Fruit fly (Drosophila melanogaster): Measurements from ENCODE around the gene CG32202.

Gene CG32202

DNA sequence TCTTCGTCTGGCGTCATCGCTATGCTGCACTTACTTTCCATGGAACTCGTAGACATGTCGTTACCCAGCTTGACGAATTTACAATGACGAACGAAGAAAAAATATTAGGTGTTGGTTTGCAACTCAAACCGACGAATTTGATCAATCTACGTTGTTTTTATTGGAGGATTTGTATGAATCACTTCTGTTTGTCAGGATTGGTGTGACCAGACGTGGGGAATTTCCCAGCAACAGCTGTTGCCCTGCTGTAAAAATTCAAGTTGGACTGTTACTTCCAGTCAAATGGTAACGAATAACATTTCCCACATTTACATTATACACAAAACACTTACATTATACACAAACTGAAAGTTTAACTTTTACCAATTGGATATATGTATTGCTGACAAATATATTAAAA lies 1.9 kb downstream of the CG32202 start, which contains the start of gene Chmp1:
TSS of gene Chmp1 (minus strand) at position 216 of the 400 bp plus-strand sequence.
- no peak for TF ChIP-seq woc (GFP tag; optimal IDR thresholded peaks at IDR 0.05)
- TF ChIP-seq dl (GFP tag; optimal IDR thresholded peaks at IDR 0.05; ENCODE audit: insufficient read depth in 1 of 2, partially characterized antibody in 2 of 2): peak in 1 of 2 experiments; percentile 50
- no peak for TF ChIP-seq Rel (GFP tag; optimal IDR thresholded peaks at IDR 0.05)
- TF ChIP-seq Rel (tag; optimal IDR thresholded peaks at IDR 0.05): peak; percentile 87
- no peak for TF ChIP-seq pan (optimal IDR thresholded peaks at IDR 0.05)
- peak; percentile 69 for TF ChIP-seq Jra (GFP tag; optimal IDR thresholded peaks at IDR 0.05)

dm6 chr3L:18686220-18686801 lies 4.3 kb downstream of the CG32202 start, which contains the start of gene Cyp12c1:
Gene Cyp12c1, minus strand, starts transcription at chr3L:18686319.
- TF ChIP-seq Rel (GFP tag; optimal IDR thresholded peaks at IDR 0.05) (no peak), Rel (tag; optimal IDR thresholded peaks at IDR 0.05) (peak; percentile 88), tai (GFP tag; optimal IDR thresholded peaks at IDR 0.05) (no peak), Abd-B (GFP tag; optimal IDR thresholded peaks at IDR 0.05) (no peak), CG9705 (GFP tag; optimal IDR thresholded peaks at IDR 0.05) (no peak), GATAd (GFP tag; optimal IDR thresholded peaks at IDR 0.05) (no peak), Sp1 (GFP tag; optimal IDR thresholded peaks at IDR 0.05) (no peak), brk (GFP tag; optimal IDR thresholded peaks at IDR 0.05) (no peak), sv (GFP tag; optimal IDR thresholded peaks at IDR 0.05) (no peak), lola (GFP tag; optimal IDR thresholded peaks at IDR 0.05) (no peak), Dif (GFP tag; optimal IDR thresholded peaks at IDR 0.05; ENCODE audit: partially characterized antibody) (no peak), Jra (GFP tag; optimal IDR thresholded peaks at IDR 0.05) (no peak), sage (GFP tag; optimal IDR thresholded peaks at IDR 0.05) (no peak), woc (GFP tag; optimal IDR thresholded peaks at IDR 0.05) (no peak), h (GFP tag; optimal IDR thresholded peaks at IDR 0.05) (no peak), fru (GFP tag; optimal IDR thresholded peaks at IDR 0.05) (peak; percentile 41)

DNA sequence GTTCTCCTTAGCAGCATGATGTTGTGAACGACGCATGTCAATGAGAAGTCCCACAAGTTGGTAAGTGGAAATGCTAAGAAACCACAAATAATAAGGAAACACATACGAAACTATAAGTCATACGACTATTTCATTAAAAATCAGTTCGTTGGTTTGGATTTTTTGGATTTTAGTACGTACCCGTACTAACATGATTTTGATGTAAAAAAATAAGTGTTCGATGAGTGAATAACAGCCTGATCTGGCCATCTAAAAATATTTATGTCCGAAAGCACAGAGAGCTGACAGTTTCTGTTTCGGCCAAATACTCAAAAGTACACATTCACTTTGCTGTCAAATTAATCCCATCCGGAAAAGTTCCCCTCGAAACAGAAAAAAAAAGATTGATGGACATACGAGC lies 11.9 kb downstream of the CG32202 start, which contains the start of gene CG6893:
TSS of gene CG6893 (plus strand) at position 301 of the 400 bp plus-strand sequence.
- no peak for TF ChIP-seq rgr (GFP tag; optimal IDR thresholded peaks at IDR 0.05)
- TF ChIP-seq foxo (GFP tag; optimal IDR thresholded peaks at IDR 0.05): no peak
- no peak for TF ChIP-seq N (GFP tag; optimal IDR thresholded peaks at IDR 0.05)
- TF ChIP-seq pan (optimal IDR thresholded peaks at IDR 0.05): no peak
- TF ChIP-seq woc (GFP tag; optimal IDR thresholded peaks at IDR 0.05): no peak
- no peak for TF ChIP-seq dsf (GFP tag; optimal IDR thresholded peaks at IDR 0.05; ENCODE audit: borderline replicate concordance)
- no peak for TF ChIP-seq ey (GFP tag; optimal IDR thresholded peaks at IDR 0.05)
- TF ChIP-seq lola (GFP tag; optimal IDR thresholded peaks at IDR 0.05): no peak
- no peak for TF ChIP-seq Mio (GFP tag; optimal IDR thresholded peaks at IDR 0.05)
- no peak for TF ChIP-seq Jra (GFP tag; optimal IDR thresholded peaks at IDR 0.05)
- TF ChIP-seq Abd-B (GFP tag; optimal IDR thresholded peaks at IDR 0.05): no peak
- TF ChIP-seq dmrt93B (GFP tag; optimal IDR thresholded peaks at IDR 0.05): no peak
- TF ChIP-seq Vsx2 (GFP tag; optimal IDR thresholded peaks at IDR 0.05; ENCODE audit: partially characterized antibody): no peak
- TF ChIP-seq CG9705 (GFP tag; optimal IDR thresholded peaks at IDR 0.05): no peak

- TF ChIP-seq dl (GFP tag; optimal IDR thresholded peaks at IDR 0.05; ENCODE audit: insufficient read depth in 1 of 2, partially characterized antibody in 2 of 2): no peak
- TF ChIP-seq Hr78 (GFP tag; optimal IDR thresholded peaks at IDR 0.05): no peak
- TF ChIP-seq rgr (GFP tag; optimal IDR thresholded peaks at IDR 0.05): no peak
- TF ChIP-seq CrebA (GFP tag; optimal IDR thresholded peaks at IDR 0.05; ENCODE audit: borderline replicate concordance): no peak
- no peak for TF ChIP-seq sage (GFP tag; optimal IDR thresholded peaks at IDR 0.05)
- no peak for TF ChIP-seq jim (GFP tag; optimal IDR thresholded peaks at IDR 0.05)
- no peak for TF ChIP-seq psq (GFP tag; optimal IDR thresholded peaks at IDR 0.05)
- no peak for TF ChIP-seq Dfd (GFP tag; optimal IDR thresholded peaks at IDR 0.05)
- no peak for TF ChIP-seq usp (GFP tag; optimal IDR thresholded peaks at IDR 0.05)
- no peak for TF ChIP-seq CG32264 (GFP tag; optimal IDR thresholded peaks at IDR 0.05)
- TF ChIP-seq Hnf4 (GFP tag; optimal IDR thresholded peaks at IDR 0.05): no peak
- TF ChIP-seq HLH106 (tag; optimal IDR thresholded peaks at IDR 0.05): no peak
- no peak for TF ChIP-seq ey (GFP tag; optimal IDR thresholded peaks at IDR 0.05)
- TF ChIP-seq OdsH (GFP tag; optimal IDR thresholded peaks at IDR 0.05): no peak
- TF ChIP-seq Hr83 (GFP tag; optimal IDR thresholded peaks at IDR 0.05; ENCODE audit: poor library complexity, severe bottlenecking): no peak
- TF ChIP-seq h (GFP tag; optimal IDR thresholded peaks at IDR 0.05): no peak
- no peak for TF ChIP-seq foxo (GFP tag; optimal IDR thresholded peaks at IDR 0.05)
- TF ChIP-seq dsf (GFP tag; optimal IDR thresholded peaks at IDR 0.05; ENCODE audit: borderline replicate concordance): no peak
- TF ChIP-seq CG9705 (GFP tag; optimal IDR thresholded peaks at IDR 0.05): no peak
Measured at dm6 chr3L:18698312-18698711, 16.3 kb downstream of the CG32202 start, which contains the start of gene Dic4. Gene Dic4, minus strand, starts transcription at chr3L:18698412.
